Worm (Caenorhabditis elegans) whole organism, young adult: Measurements from ENCODE around the gene ztf-29.

Experiments used
- F37B4.10 ChIP-seq: fragments of 200-800 bp; sonication (Bioruptor generic); IDR thresholded peaks from 2 replicates; pipeline ENCODE4 v1.3.6; 2022; ENCODE audit warnings: missing genetic modification characterization, missing compliant biosample characterization
- F57C9.4 ChIP-seq: sonication (generic microtip); optimal IDR thresholded peaks from 2 replicates; lab custom pipeline; 2017; ENCODE audit warnings: mild to moderate bottlenecking, missing genetic modification characterization, missing compliant biosample characterization
- attf-5 ChIP-seq: fragments of 200-800 bp; sonication (Bioruptor generic); optimal IDR thresholded peaks from 2 replicates; lab custom pipeline; 2018; ENCODE audit warnings: mild to moderate bottlenecking, missing genetic modification characterization, missing compliant biosample characterization
- ceh-79 ChIP-seq: sonication (generic microtip); optimal IDR thresholded peaks from 2 replicates; lab custom pipeline; 2017; ENCODE audit warnings: mild to moderate bottlenecking, missing genetic modification characterization, missing compliant biosample characterization
- unc-62 ChIP-seq: fragments of 150-350 bp; optimal IDR thresholded peaks from 2 replicates; lab custom pipeline; 2014; ENCODE audit warnings: missing biosample characterization, missing genetic modification reagents, missing genetic modification characterization
- ztf-3 ChIP-seq: fragments of 200-800 bp; sonication (Bioruptor generic); optimal IDR thresholded peaks from 2 replicates; lab custom pipeline; 2018; ENCODE audit warnings: mild to moderate bottlenecking, missing genetic modification characterization, missing compliant biosample characterization

DNA sequence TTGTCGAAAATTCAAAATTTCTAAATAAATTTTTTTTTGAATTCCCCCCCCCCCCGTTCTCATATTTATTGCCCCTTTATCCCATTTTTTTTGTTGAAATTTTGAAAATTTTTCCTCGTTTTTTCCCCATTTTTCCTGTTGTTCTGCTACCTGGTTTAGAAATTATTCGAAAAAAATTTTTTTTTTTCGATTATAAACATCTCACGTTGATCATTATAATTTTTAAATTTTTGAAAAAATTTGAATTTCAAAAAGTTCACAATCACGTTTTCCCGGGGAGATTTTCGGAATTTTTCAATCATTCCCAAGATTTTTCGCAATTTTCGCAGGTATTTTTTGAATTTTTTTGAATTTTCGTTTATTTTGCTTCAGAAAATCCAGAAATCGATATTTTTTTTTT lies 28.0 kb downstream of the ztf-29 start, which contains the start of gene Y66D12A.3:
- no peak for TF ChIP-seq ztf-3 (GFP tag; lab: Kevin White, UChicago)
- TF ChIP-seq F57C9.4 (tag; lab: Kevin White, UChicago): no peak
- TF ChIP-seq attf-5 (GFP tag; lab: Kevin White, UChicago): no peak
- no peak for TF ChIP-seq ceh-79 (tag; lab: Kevin White, UChicago)
- TF ChIP-seq unc-62 (GFP tag; lab: Kevin White, UChicago): no peak
- no peak for TF ChIP-seq F37B4.10 (GFP tag; lab: Robert Waterston, UW)
